Fruit fly (Drosophila melanogaster): ENCODE results near the gene dwg.

dwg gene

dm6 chrX:2743020-2743419 is 15.5 kb downstream of the dwg start (continued):
- TF ChIP-seq svp (GFP tag) = no peak
- peak; percentile 16 for TF ChIP-seq CG3919 (GFP tag; optimal IDR thresholded peaks at IDR 0.05)
- TF ChIP-seq Hr4 (GFP tag; optimal IDR thresholded peaks at IDR 0.05) = peak; percentile 50
- TF ChIP-seq CG31627 (GFP tag; optimal IDR thresholded peaks at IDR 0.05) = peak; percentile 51
- TF ChIP-seq Sox15 (GFP tag; optimal IDR thresholded peaks at IDR 0.05) = peak; percentile 12
- no peak for TF ChIP-seq CG1621 (tag; optimal IDR thresholded peaks at IDR 0.05)
- TF ChIP-seq CG16779 (tag; optimal IDR thresholded peaks at IDR 0.05) = no peak
- no peak for TF ChIP-seq Eip75B (GFP tag; optimal IDR thresholded peaks at IDR 0.05)
- peak; percentile 61 for TF ChIP-seq Hr39 (GFP tag; optimal IDR thresholded peaks at IDR 0.05)
- TF ChIP-seq Gug (GFP tag; IDR thresholded peaks at IDR 0.05) = peak; percentile 42
- peak; percentile 24 for TF ChIP-seq Sox102F (GFP tag; optimal IDR thresholded peaks at IDR 0.05)
- TF ChIP-seq CG34406 (GFP tag; optimal IDR thresholded peaks at IDR 0.05) = peak; percentile 28
- no peak for TF ChIP-seq CG11762 (GFP tag; optimal IDR thresholded peaks at IDR 0.05; ENCODE audit: insufficient read depth)
- TF ChIP-seq CG11902 (GFP tag; optimal IDR thresholded peaks at IDR 0.05) = no peak
- peak; percentile 34 for TF ChIP-seq Met (GFP tag; optimal IDR thresholded peaks at IDR 0.05)
- peak; percentile 48 for TF ChIP-seq CG32006 (GFP tag; optimal IDR thresholded peaks at IDR 0.05)
- peak; percentile 37 for TF ChIP-seq OdsH (GFP tag; optimal IDR thresholded peaks at IDR 0.05)

dm6 chrX:2743601-2744000 is 16.1 kb downstream of the dwg start:
- TF ChIP-seq Hr38 (GFP tag; optimal IDR thresholded peaks at IDR 0.05) (no peak), CG16779 (tag; optimal IDR thresholded peaks at IDR 0.05) (no peak), fkh (GFP tag; optimal IDR thresholded peaks at IDR 0.05) (no peak), svp (GFP tag) (no peak), Eip93F (GFP tag; optimal IDR thresholded peaks at IDR 0.05) (no peak), fd85E (GFP tag; optimal IDR thresholded peaks at IDR 0.05) (no peak), salr (GFP tag; optimal IDR thresholded peaks at IDR 0.05) (no peak)

- peak; percentile 81 for TF ChIP-seq spab (GFP tag; optimal IDR thresholded peaks at IDR 0.05)
- TF ChIP-seq vri (GFP tag; optimal IDR thresholded peaks at IDR 0.05) = peak; percentile 80
- peak; percentile 91 for TF ChIP-seq CG34406 (GFP tag; optimal IDR thresholded peaks at IDR 0.05)
- TF ChIP-seq CG31627 (GFP tag; optimal IDR thresholded peaks at IDR 0.05) = peak; percentile 87
- peak; percentile 74 for TF ChIP-seq CG6808 (GFP tag; optimal IDR thresholded peaks at IDR 0.05)
- TF ChIP-seq Hr4 (GFP tag; optimal IDR thresholded peaks at IDR 0.05) = peak; percentile 92
- peak; percentile 77 to 84 for TF ChIP-seq salr (GFP tag; optimal IDR thresholded peaks at IDR 0.05)
- peak; percentile 87 for TF ChIP-seq Sox15 (GFP tag; optimal IDR thresholded peaks at IDR 0.05)
- TF ChIP-seq fkh (GFP tag; optimal IDR thresholded peaks at IDR 0.05) = peak; percentile 52
- TF ChIP-seq CG6854 (GFP tag; optimal IDR thresholded peaks at IDR 0.05) = peak; percentile 78
- TF ChIP-seq Met (GFP tag; optimal IDR thresholded peaks at IDR 0.05) = peak; percentile 91
- TF ChIP-seq dac (GFP tag; optimal IDR thresholded peaks at IDR 0.05) = peak; percentile 81
- peak; percentile 92 for TF ChIP-seq CG6792 (GFP tag; optimal IDR thresholded peaks at IDR 0.05)
- TF ChIP-seq CG8632 (GFP tag; optimal IDR thresholded peaks at IDR 0.05) = peak; percentile 86
- peak; percentile 90 for TF ChIP-seq CG10669 (GFP tag; optimal IDR thresholded peaks at IDR 0.05)
- peak; percentile 67 to 83 for TF ChIP-seq ss (GFP tag; optimal IDR thresholded peaks at IDR 0.05)
- peak; percentile 79 for TF ChIP-seq CG8319 (GFP tag; optimal IDR thresholded peaks at IDR 0.05)
- TF ChIP-seq fd59A (GFP tag; optimal IDR thresholded peaks at IDR 0.05) = peak; percentile 74
- TF ChIP-seq CG11294 (GFP tag; IDR thresholded peaks at IDR 0.05) = peak; percentile 92
- TF ChIP-seq Ets21C (GFP tag; optimal IDR thresholded peaks at IDR 0.05) = peak; percentile 81
- peak; percentile 92 for TF ChIP-seq topi (GFP tag; optimal IDR thresholded peaks at IDR 0.05)
- TF ChIP-seq net (GFP tag; optimal IDR thresholded peaks at IDR 0.05) = peak; percentile 92
- peak; percentile 88 for TF ChIP-seq CG11762 (GFP tag; optimal IDR thresholded peaks at IDR 0.05; ENCODE audit: insufficient read depth)
- TF ChIP-seq CG3032 (tag; optimal IDR thresholded peaks at IDR 0.05) = peak; percentile 85
- peak; percentile 85 for TF ChIP-seq Eip75B (GFP tag; optimal IDR thresholded peaks at IDR 0.05)
- peak; percentile 94 for TF ChIP-seq pdm3 (GFP tag; optimal IDR thresholded peaks at IDR 0.05)
- peak; percentile 80 for TF ChIP-seq dsx (GFP tag; optimal IDR thresholded peaks at IDR 0.05; ENCODE audit: poor library complexity, severe bottlenecking)
- TF ChIP-seq Lpt (GFP tag; optimal IDR thresholded peaks at IDR 0.05) = peak; percentile 85
- TF ChIP-seq CG32006 (GFP tag; optimal IDR thresholded peaks at IDR 0.05) = peak; percentile 92
- peak; percentile 92 for TF ChIP-seq svp (GFP tag)
- TF ChIP-seq Hr39 (GFP tag; optimal IDR thresholded peaks at IDR 0.05) = peak; percentile 89
- peak; percentile 87 for TF ChIP-seq Smox (GFP tag; optimal IDR thresholded peaks at IDR 0.05)
- TF ChIP-seq Eip93F (GFP tag; optimal IDR thresholded peaks at IDR 0.05) = peak; percentile 58
- TF ChIP-seq CG6276 (GFP tag; optimal IDR thresholded peaks at IDR 0.05) = peak; percentile 93
- TF ChIP-seq CG10631 (GFP tag; optimal IDR thresholded peaks at IDR 0.05) = peak; percentile 87
- peak; percentile 97 for TF ChIP-seq Eip78C (GFP tag)
- peak; percentile 90 for TF ChIP-seq Ets96B (tag; optimal IDR thresholded peaks at IDR 0.05)
- TF ChIP-seq Gug (GFP tag; IDR thresholded peaks at IDR 0.05) = peak; percentile 93
Measured at dm6 chrX:2744042-2744441, 16.5 kb downstream of the dwg start, which contains the start of gene Syx4. TSS of gene Syx4 (minus strand) at chrX:2744076.

Measured in whole organism, prepupa.